Fruit fly (Drosophila melanogaster) ovary, adult (tissue): Measurements from ENCODE around the gene CG46304.

ENCODE experiments used
- CG17801 ChIP-seq: fragments of 200-800 bp; optimal IDR thresholded peaks from 2 replicates; lab custom pipeline; 2019; ENCODE audit warnings: missing biosample characterization, mild to moderate bottlenecking, missing genetic modification characterization, moderate library complexity; ENCODE audit not compliant: partially characterized antibody

The CG46304 gene

DNA sequence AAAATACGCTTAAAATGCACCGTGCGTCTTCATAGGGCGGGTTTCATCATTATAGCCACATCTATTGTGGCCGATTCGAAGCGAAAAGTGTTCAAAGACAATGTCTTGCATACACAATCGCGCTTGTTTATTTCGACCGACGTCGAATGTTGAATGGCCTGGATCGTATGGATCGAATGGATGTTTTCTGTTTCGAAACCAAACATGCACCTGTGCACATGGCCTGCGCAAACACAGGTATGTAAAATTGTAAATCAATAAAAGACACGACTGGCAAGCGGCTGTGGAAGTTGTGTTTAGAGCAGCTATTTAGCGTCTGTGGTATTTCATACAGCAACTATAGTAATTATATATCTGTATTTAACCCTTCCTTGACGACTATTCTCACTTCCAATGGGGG, 35.4 kb downstream of the CG46304 start:
- TF ChIP-seq CG17801 (GFP tag; lab: Kevin White, UChicago), result no peak

DNA sequence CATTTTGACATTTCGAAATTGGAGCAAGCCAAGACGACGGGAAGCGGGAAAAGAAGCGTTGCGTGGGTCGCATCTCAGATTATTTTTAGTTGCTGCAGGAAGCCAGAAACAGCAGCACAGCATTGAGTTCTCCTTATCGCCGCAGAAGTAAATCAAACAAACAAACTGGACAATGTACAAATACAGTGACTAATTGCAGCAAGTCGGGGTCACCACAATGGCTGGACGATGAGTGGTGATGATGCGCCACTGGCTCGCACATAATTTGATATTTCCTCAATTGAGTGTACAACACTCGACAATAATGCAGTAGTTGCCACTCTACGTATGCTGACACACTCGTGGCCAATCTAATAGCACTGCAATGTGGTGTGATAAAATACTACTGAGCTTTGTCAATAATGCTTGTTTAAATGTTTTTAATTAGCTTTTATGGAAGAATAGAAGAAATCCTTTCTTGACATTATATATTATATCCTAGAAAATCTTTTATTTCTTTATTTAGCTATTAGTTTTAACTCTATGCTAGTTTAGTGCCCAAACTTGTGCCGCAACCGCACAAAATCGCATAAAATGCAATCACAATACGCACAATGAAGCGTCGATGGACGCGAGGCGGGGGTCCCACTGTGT, 36.0 kb downstream of the CG46304 start:
- TF ChIP-seq CG17801 (GFP tag; lab: Kevin White, UChicago), result peak; percentile 19

DNA sequence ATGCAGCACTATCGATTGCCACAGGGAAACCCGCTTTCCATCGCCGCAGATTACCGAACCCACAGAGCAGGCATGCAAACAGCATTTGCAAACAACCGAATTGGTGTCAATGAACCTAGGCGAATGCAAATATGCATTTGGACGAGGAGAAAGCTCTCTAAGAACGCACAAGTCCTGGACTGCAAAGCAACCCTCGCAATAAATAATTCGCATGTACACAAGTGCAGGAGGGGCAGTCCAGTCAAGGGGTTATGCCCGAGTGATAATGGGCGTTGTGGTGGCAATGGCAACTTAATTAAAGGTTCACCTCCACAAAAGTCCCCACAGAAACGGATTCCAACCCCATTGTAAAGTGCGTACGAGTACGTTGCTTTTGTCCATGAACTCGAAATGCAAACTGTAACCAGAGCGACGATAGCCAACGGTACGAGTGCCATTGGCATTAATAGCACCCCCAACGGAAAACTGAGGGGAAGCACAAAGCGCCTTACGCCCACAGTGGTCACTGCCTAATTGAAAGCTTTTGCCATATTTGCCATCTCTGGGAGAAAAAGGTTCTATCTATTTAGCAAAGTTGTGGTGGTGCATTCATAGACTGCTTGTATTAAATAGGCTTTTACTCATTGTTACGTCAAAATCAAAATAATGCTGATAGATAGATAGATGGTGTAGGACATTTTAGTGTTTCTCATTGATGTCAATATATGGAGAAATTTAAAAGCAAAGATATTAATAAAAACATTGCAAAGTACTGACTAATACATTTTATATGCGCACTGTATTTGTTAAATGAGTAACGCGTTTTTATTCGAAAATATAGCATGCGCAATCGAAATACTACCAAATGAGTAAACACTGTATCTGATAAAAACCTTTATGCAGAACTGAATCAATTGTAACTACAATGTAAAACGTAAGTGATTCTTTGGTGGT, 37.0 kb downstream of the CG46304 start:
- no peak for TF ChIP-seq CG17801 (GFP tag; lab: Kevin White, UChicago)

DNA sequence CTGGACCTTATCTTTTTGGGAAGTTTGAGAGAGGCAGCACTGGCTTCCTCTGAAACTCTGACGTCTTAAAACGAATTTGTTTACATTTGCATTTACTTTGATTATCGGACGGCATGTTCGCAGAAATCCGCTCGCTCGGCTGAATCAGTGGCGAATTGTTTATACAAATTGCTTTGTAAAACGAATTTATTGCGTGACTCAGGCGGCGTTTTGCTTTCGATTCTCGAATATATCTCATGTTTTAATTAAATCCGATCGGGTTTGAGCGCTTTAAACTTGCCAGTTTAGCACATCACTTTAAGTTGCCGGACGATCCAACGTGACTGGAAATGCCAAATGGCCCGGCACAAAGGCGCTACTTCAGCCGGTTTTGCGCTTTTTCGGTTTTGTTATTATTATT, 38.1 kb downstream of the CG46304 start:
- no peak for TF ChIP-seq CG17801 (GFP tag; lab: Kevin White, UChicago)

DNA sequence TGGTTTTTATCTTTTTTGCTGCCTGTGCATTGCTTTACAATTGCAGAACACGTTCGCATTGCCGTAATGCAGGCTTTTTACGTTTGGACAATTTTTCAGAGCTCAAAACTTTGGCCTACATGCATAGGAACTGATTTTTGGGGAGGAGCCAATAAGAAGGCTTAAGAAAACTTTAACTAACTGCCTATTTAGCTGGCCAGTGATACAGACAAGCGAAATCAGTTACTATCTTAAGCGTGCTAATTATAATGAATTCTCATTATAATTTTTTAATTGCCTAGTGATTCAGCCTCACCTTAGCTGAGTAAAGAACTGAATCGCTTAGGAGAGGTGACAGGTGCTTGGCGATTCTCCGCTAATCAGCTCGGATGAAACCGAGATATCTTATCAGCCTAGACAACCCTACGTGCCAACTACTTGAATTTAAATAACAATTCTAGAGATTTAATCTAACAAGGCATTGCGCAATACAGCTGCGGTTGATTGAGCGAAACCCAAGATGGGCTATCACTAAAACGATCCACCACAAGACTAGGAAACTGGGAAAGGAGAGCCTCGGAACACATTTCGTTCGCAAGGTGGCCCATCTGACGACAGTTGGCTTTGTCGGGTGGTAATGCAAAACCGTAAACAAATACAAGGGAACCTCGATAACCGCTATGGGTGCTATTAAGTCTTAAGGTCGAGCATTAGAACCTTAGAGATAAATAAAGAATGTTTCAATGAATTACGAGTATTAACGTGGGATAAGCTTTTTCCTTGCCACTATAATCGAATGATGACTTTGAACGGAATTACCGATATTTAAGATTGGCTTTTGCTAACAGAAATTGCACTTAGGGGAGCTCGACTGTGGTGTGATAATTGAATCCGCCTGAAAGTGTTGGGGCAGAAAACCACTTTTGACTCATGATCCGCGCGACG, 39.4 kb downstream of the CG46304 start:
- no peak for TF ChIP-seq CG17801 (GFP tag; lab: Kevin White, UChicago)

DNA sequence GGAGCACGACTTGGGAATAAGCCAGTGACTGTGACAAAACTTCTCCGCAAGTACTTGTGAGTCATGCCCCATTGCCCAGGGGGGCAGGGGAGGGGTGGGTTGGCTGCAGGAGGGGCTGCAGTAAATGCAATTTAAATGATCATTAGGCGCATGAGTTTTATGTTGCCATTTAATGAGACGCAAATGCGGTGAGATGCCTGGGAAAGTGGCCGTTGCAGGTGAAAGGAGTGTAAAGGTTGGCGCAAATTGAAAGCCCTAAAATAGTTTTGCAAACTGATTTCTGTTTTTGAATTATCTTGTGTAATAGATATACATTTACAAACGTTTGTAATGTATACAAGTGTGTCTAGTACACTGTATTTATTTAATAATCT, 40.0 kb downstream of the CG46304 start:
- TF ChIP-seq CG17801 (GFP tag; lab: Kevin White, UChicago), result no peak

DNA sequence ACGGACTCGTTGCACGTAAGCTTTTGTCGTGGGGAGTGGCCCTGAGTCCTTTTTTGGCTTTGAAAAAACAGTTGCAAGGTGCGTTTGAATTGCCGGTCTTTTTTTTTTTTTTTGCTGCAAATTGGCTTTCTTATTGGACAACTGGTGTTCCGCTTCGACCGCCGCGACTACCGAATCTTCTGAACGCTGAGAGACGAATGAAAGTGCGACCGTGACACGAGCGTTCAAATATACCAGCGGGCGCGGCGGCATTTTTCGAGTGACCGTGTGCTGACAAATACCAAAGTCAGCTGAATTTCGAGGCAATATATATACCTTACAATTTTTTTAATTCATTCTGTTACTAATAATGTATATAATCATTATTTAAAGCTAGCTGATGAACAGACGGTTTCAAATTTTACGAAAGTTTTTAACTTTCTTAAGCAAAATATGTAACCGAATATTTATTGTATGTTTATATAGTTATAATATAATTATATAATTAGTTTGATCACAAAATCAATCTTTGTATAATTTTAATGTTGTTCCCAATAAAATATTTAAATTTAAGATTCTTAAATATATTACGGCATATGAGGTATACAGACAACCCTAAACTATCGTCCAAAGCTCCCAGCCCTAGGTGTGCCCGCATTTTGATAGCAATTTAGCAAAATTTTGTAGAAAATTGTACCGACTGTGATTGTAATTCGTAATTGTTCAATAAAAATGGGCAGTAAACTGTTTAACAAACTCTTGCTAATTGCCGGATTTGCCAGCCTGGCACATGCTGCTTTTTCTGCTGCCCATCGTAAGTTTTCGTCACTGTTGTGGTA, 41.2 kb downstream of the CG46304 start, which contains the start of the genes Swip-1 and EMC5:
Swip-1 (minus strand) TSS at position 203 of the 818 bp plus-strand sequence.
EMC5 (plus strand) TSS at position 630 of the 818 bp plus-strand sequence.
- peak; percentile 43 for TF ChIP-seq CG17801 (GFP tag; lab: Kevin White, UChicago)

DNA sequence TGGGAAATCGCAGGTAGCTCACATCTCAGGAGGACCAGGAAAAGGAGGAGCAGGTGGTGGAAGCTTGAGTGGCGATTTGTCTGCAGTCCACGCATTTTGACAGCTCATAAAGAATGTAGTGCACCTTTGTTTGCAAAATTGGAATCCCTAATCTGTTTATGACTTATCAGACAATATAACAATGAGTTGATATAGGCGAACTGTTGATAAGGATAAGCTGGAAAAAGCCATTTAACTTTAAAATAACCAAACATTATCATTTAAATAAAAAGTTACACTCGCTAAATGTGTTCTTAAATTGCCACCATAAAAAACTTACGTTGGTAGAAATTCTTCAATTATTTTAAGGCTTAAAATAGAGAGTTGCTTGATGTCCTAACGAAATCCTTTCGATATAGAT, 44.0 kb downstream of the CG46304 start, which contains the start of gene CG15170:
CG15170 (minus strand) TSS at position 101 of the 400 bp plus-strand sequence.
- no peak for TF ChIP-seq CG17801 (GFP tag; lab: Kevin White, UChicago)

DNA sequence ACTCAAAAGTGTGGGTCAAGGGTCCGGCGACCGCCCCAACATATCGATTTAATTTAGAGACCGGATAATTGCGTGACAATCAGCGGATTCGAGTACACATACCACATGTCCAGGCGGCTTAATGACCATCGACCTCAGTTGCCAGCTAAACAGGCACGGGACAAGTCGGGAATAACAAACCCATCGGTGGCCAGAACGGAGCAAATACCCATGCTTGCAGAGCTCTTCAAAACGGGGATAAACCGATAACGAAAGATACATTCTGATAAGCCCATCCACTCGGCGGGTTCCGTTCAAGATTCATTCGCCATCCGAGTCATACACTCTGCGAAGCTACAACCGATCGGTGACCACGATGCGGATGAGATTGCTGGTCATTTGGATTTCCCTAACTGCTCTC, 44.6 kb downstream of the CG46304 start, which contains the start of gene CG15169:
CG15169 (plus strand) TSS at position 301 of the 400 bp plus-strand sequence.
- no peak for TF ChIP-seq CG17801 (GFP tag; lab: Kevin White, UChicago)

DNA sequence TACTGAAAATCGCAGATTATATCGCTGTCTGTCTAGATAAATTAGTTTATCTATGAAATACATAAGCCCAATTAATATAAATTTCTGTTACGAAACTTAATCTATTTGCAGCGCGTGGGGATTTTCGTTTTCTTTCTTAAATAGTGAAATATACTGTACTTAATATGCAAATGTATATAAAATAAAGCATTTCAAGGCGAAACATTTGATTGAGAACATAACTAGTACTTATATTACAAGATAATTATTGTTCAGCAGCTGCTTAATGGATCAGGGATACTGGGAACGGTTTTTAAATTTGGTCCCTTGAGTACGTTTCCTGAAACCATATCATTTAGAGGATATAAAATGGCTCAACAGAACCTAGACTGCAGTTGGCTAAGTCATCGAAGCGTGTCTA, 46.1 kb downstream of the CG46304 start, which contains the start of gene CG46465:
CG46465 (plus strand) TSS at position 301 of the 400 bp plus-strand sequence.
- no peak for TF ChIP-seq CG17801 (GFP tag; lab: Kevin White, UChicago)

DNA sequence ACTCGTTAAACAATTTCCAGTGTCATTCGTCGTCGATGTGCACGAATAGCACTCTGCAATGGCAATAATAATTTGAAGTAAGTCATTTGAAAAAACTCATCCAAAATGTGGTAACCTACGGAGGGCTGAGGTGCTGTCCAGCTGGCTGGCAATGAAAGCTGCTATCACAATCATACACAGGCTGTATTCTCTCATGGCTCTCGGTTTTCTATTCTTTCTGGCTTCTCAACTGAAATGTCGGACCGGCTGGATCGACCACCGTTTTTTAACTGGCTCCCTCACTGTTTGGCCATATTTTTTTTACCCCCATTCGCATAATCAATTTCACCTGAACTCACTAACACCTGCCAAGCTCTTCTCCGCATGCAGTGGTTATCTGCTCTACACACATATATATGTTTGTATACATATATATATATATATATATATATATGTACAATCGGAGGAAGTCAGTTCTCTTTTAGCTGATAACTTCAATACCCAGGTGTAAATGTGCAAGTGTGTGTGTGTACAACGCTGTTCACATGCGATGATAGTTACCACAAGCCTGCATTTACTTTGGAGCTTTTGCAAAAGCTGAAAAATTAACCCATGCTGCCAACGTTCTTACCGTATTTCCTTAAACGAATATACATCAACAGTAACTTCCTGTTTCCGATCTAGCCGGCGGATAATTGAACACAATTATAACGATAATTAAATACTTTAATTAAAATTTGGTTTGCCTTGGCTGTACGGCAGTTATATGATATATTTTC, 49.7 kb downstream of the CG46304 start, which contains the start of gene CG10650:
CG10650 (minus strand) TSS at position 275 of the 758 bp plus-strand sequence.
- TF ChIP-seq CG17801 (GFP tag; lab: Kevin White, UChicago), result no peak
